Worm (Caenorhabditis elegans): Measurements from ENCODE around the gene C18H9.5.
A peak's percentile ranks its signal among the peaks of the same experiment; 100 is the strongest.

ce11 chrII:6708980-6709379 is 13.6 kb upstream of the C18H9.5 start:
- TF ChIP-seq ceh-14 (tag; optimal IDR thresholded peaks at IDR 0.05), result no peak
- no peak for TF ChIP-seq pat-9 (tag; optimal IDR thresholded peaks at IDR 0.05)
- no peak for TF ChIP-seq ceh-6 (GFP tag; optimal IDR thresholded peaks at IDR 0.05)
- no peak for TF ChIP-seq pha-4 (tag; optimal IDR thresholded peaks at IDR 0.05)
- TF ChIP-seq hlh-15 (tag; optimal IDR thresholded peaks at IDR 0.05), result no peak
- no peak for TF ChIP-seq C38D4.7 (GFP tag; optimal IDR thresholded peaks at IDR 0.05)
- TF ChIP-seq nfya-1 (tag; optimal IDR thresholded peaks at IDR 0.05), result peak; percentile 36
- TF ChIP-seq unc-55 (GFP tag; optimal IDR thresholded peaks at IDR 0.05), result no peak
